Fruit fly (Drosophila melanogaster) whole organism, embryonic: Measurements from ENCODE around the gene amos.

Source experiments
- Abd-B ChIP-seq: fragments of 200-800 bp; sonication (Bioruptor generic); optimal IDR thresholded peaks from 2 replicates; lab custom pipeline; 2018; ENCODE audit warnings: missing biosample characterization, mild to moderate bottlenecking, missing genetic modification characterization, moderate library complexity
- Atf3 ChIP-seq: fragments of 200-800 bp; sonication (Bioruptor generic); optimal IDR thresholded peaks from 3 replicates; lab custom pipeline; 2016; ENCODE audit warnings: missing biosample characterization, missing genetic modification characterization
- Atf6 ChIP-seq: fragments of 200-800 bp; sonication (Bioruptor generic); IDR thresholded peaks from 2 replicates; pipeline ENCODE4 v1.3.6; 2022; ENCODE audit warnings: missing biosample characterization, missing genetic modification characterization
- C15 ChIP-seq: fragments of 200-800 bp; sonication (Bioruptor generic); IDR thresholded peaks from 3 replicates; pipeline ENCODE4 v1.3.6; 2022; ENCODE audit warnings: missing biosample characterization, missing genetic modification characterization
- CG10462 ChIP-seq: fragments of 200-800 bp; sonication (Bioruptor generic); optimal IDR thresholded peaks from 2 replicates; lab custom pipeline; 2016; ENCODE audit warnings: missing biosample characterization, missing genetic modification characterization
- CG10543 ChIP-seq: fragments of 200-800 bp; sonication (Bioruptor generic); optimal IDR thresholded peaks from 3 replicates; lab custom pipeline; 2017; ENCODE audit warnings: missing biosample characterization, mild to moderate bottlenecking, missing genetic modification characterization, moderate library complexity
- CG10565 ChIP-seq: fragments of 200-800 bp; sonication (Bioruptor generic); optimal IDR thresholded peaks from 3 replicates; lab custom pipeline; 2016; ENCODE audit warnings: missing biosample characterization, mild to moderate bottlenecking, missing genetic modification characterization
- CG10959 ChIP-seq: fragments of 200-800 bp; sonication (Bioruptor generic); IDR thresholded peaks from 2 replicates; pipeline ENCODE4 v1.3.6; 2022; ENCODE audit warnings: missing biosample characterization, missing genetic modification characterization
- CG11247 ChIP-seq: fragments of 200-800 bp; sonication (Bioruptor generic); IDR thresholded peaks from 2 replicates; pipeline ENCODE4 v1.3.6; 2022; ENCODE audit warnings: missing biosample characterization, missing genetic modification characterization
- CG11398 ChIP-seq: fragments of 200-800 bp; sonication (Bioruptor generic); optimal IDR thresholded peaks from 2 replicates; lab custom pipeline; 2016; ENCODE audit warnings: missing biosample characterization, missing genetic modification characterization
- CG11695 ChIP-seq: fragments of 200-800 bp; sonication (Bioruptor generic); IDR thresholded peaks from 3 replicates; pipeline ENCODE4 v1.3.6; 2022; ENCODE audit warnings: missing biosample characterization, missing genetic modification characterization
- CG12155 ChIP-seq: fragments of 200-800 bp; sonication (Bioruptor generic); optimal IDR thresholded peaks from 3 replicates; lab custom pipeline; 2016; ENCODE audit warnings: missing biosample characterization, missing genetic modification characterization
- CG1233 ChIP-seq: fragments of 200-800 bp; sonication (Bioruptor generic); optimal IDR thresholded peaks from 4 replicates; lab custom pipeline; 2018; ENCODE audit warnings: missing biosample characterization, mild to moderate bottlenecking, missing genetic modification characterization
- CG13775 ChIP-seq: fragments of 200-800 bp; sonication (Bioruptor generic); optimal IDR thresholded peaks from 3 replicates; lab custom pipeline; 2017; ENCODE audit warnings: missing biosample characterization, mild to moderate bottlenecking, missing genetic modification characterization
- CG17802 ChIP-seq: fragments of 200-800 bp; sonication (Bioruptor generic); optimal IDR thresholded peaks from 2 replicates; lab custom pipeline; 2018; ENCODE audit warnings: missing biosample characterization, mild to moderate bottlenecking, missing genetic modification characterization, moderate library complexity
- CG2116 ChIP-seq: fragments of 200-800 bp; sonication (Bioruptor generic); optimal IDR thresholded peaks from 3 replicates; lab custom pipeline; 2018; ENCODE audit warnings: missing biosample characterization, mild to moderate bottlenecking, missing genetic modification characterization
- CG2129 ChIP-seq: fragments of 200-800 bp; sonication (Bioruptor generic); IDR thresholded peaks from 2 replicates; pipeline ENCODE4 v1.3.6; 2022; ENCODE audit warnings: missing biosample characterization, missing genetic modification characterization; ENCODE audit not compliant: partially characterized antibody
- CG2678 ChIP-seq: fragments of 200-800 bp; sonication (Bioruptor generic); optimal IDR thresholded peaks from 3 replicates; lab custom pipeline; 2019; ENCODE audit warnings: missing biosample characterization, mild to moderate bottlenecking, missing genetic modification characterization, moderate library complexity
- CG31224 ChIP-seq: fragments of 200-800 bp; sonication (Bioruptor generic); IDR thresholded peaks from 2 replicates; pipeline ENCODE4 v1.3.6; 2022; ENCODE audit warnings: missing biosample characterization, missing genetic modification characterization
- CG33557 ChIP-seq: fragments of 200-800 bp; sonication (Bioruptor generic); optimal IDR thresholded peaks from 2 replicates; lab custom pipeline; 2019; ENCODE audit warnings: missing biosample characterization, mild to moderate bottlenecking, missing genetic modification characterization, moderate library complexity
- CG3847 ChIP-seq: fragments of 200-800 bp; sonication (Bioruptor generic); IDR thresholded peaks from 2 replicates; pipeline ENCODE4 v1.3.6; 2022; ENCODE audit warnings: missing biosample characterization, missing genetic modification characterization
- CG4707 ChIP-seq: fragments of 200-800 bp; sonication (Bioruptor generic); optimal IDR thresholded peaks from 2 replicates; lab custom pipeline; 2018; ENCODE audit warnings: missing biosample characterization, mild to moderate bottlenecking, missing genetic modification characterization, moderate library complexity
- CG6175 ChIP-seq: fragments of 200-800 bp; sonication (Bioruptor generic); IDR thresholded peaks from 3 replicates; pipeline ENCODE4 v1.3.6; 2022; ENCODE audit warnings: missing biosample characterization, missing genetic modification characterization
- CG7928 ChIP-seq: fragments of 200-800 bp; sonication (Bioruptor generic); optimal IDR thresholded peaks from 2 replicates; lab custom pipeline; 2017; ENCODE audit warnings: missing biosample characterization, mild to moderate bottlenecking, missing genetic modification characterization
- CG8388 ChIP-seq: fragments of 200-800 bp; sonication (Bioruptor generic); optimal IDR thresholded peaks from 2 replicates; lab custom pipeline; 2019; ENCODE audit warnings: missing biosample characterization, mild to moderate bottlenecking, missing genetic modification characterization, moderate library complexity
- CG8478 ChIP-seq: fragments of >200 bp; optimal IDR thresholded peaks from 2 replicates; lab custom pipeline; 2018
- CG8924 ChIP-seq: fragments of 200-800 bp; optimal IDR thresholded peaks from 3 replicates; lab custom pipeline; 2019; ENCODE audit warnings: missing biosample characterization, mild to moderate bottlenecking, missing genetic modification characterization, moderate library complexity
- Dip2 ChIP-seq: fragments of 200-800 bp; sonication (Bioruptor generic); IDR thresholded peaks from 2 replicates; pipeline ENCODE4 v1.3.6; 2022; ENCODE audit warnings: missing biosample characterization, missing genetic modification characterization
- Dip3 ChIP-seq: fragments of 200-800 bp; sonication (Bioruptor generic); optimal IDR thresholded peaks from 3 replicates; lab custom pipeline; 2016; ENCODE audit warnings: missing biosample characterization, missing genetic modification characterization
- Dp ChIP-seq: fragments of 200-800 bp; sonication (Bioruptor generic); optimal IDR thresholded peaks from 2 replicates; lab custom pipeline; 2018; ENCODE audit warnings: missing biosample characterization, mild to moderate bottlenecking, missing genetic modification characterization, moderate library complexity
- E2f1 ChIP-seq: fragments of 200-800 bp; sonication (Bioruptor generic); IDR thresholded peaks from 2 replicates; pipeline ENCODE4 v1.3.6; 2022; ENCODE audit warnings: missing biosample characterization, missing genetic modification characterization
- HLH3B ChIP-seq: fragments of 200-800 bp; sonication (Bioruptor generic); IDR thresholded peaks from 2 replicates; pipeline ENCODE4 v1.3.6; 2022; ENCODE audit warnings: missing biosample characterization, missing genetic modification characterization
- HmgZ ChIP-seq: fragments of 200-800 bp; sonication (Bioruptor generic); optimal IDR thresholded peaks from 2 replicates; lab custom pipeline; 2018; ENCODE audit warnings: missing biosample characterization, mild to moderate bottlenecking, missing genetic modification characterization
- Hsf ChIP-seq: fragments of 200-800 bp; sonication (Bioruptor generic); optimal IDR thresholded peaks from 3 replicates; lab custom pipeline; 2016; ENCODE audit warnings: missing biosample characterization, missing genetic modification characterization
- Rx ChIP-seq: fragments of 200-800 bp; sonication (Bioruptor generic); IDR thresholded peaks from 2 replicates; pipeline ENCODE4 v1.3.6; 2022; ENCODE audit warnings: missing biosample characterization, missing genetic modification characterization
- Sin3A ChIP-seq: fragments of >200 bp; optimal IDR thresholded peaks from 2 replicates; lab custom pipeline; 2018
- Taf1 ChIP-seq: fragments of 200-800 bp; sonication (Bioruptor generic); IDR thresholded peaks from 2 replicates; pipeline ENCODE4 v1.3.6; 2022; ENCODE audit warnings: missing biosample characterization, missing genetic modification characterization
- Xrp1 ChIP-seq: fragments of 200-800 bp; sonication (Bioruptor generic); IDR thresholded peaks from 2 replicates; pipeline ENCODE4 v1.3.6; 2022; ENCODE audit warnings: missing biosample characterization, missing genetic modification characterization
- ac ChIP-seq: fragments of 200-800 bp; sonication (Bioruptor generic); optimal IDR thresholded peaks from 3 replicates; lab custom pipeline; 2017; ENCODE audit warnings: missing biosample characterization, mild to moderate bottlenecking, missing genetic modification characterization
- bowl ChIP-seq: fragments of 200-800 bp; sonication (Bioruptor generic); IDR thresholded peaks from 2 replicates; pipeline ENCODE4 v1.3.6; 2022; ENCODE audit warnings: missing biosample characterization, missing genetic modification characterization
- ewg ChIP-seq: fragments of 200-800 bp; sonication (Bioruptor generic); optimal IDR thresholded peaks from 3 replicates; lab custom pipeline; 2017; ENCODE audit warnings: mild to moderate bottlenecking, missing biosample characterization, missing genetic modification reagents, missing genetic modification characterization
- exex ChIP-seq: fragments of 200-800 bp; sonication (Bioruptor generic); optimal IDR thresholded peaks from 4 replicates; lab custom pipeline; 2018; ENCODE audit warnings: missing biosample characterization, mild to moderate bottlenecking, missing genetic modification characterization, moderate library complexity
- kay ChIP-seq: fragments of 200-800 bp; sonication (Bioruptor generic); optimal IDR thresholded peaks from 2 replicates; lab custom pipeline; 2016; ENCODE audit warnings: missing biosample characterization, missing genetic modification characterization
- mirr ChIP-seq: fragments of 200-800 bp; sonication (Bioruptor generic); optimal IDR thresholded peaks from 3 replicates; lab custom pipeline; 2018; ENCODE audit warnings: missing biosample characterization, mild to moderate bottlenecking, missing genetic modification characterization
- pita ChIP-seq: fragments of 200-800 bp; sonication (Bioruptor generic); optimal IDR thresholded peaks from 2 replicates; lab custom pipeline; 2017; ENCODE audit warnings: missing biosample characterization, mild to moderate bottlenecking, missing genetic modification characterization
- sens-2 ChIP-seq: fragments of 200-800 bp; sonication (Bioruptor generic); IDR thresholded peaks from 2 replicates; pipeline ENCODE4 v1.3.6; 2022; ENCODE audit warnings: missing biosample characterization, missing genetic modification characterization
- ssp ChIP-seq: fragments of 200-800 bp; sonication (Bioruptor generic); IDR thresholded peaks from 2 replicates; pipeline ENCODE4 v1.3.6; 2022; ENCODE audit warnings: missing biosample characterization, missing genetic modification characterization

The amos gene

dm6 chr2L:18617003-18617402 lies 20.3 kb upstream of the amos start, which contains the start of gene MESR3 (continued):
- TF ChIP-seq HLH3B (GFP tag; lab: Robert Waterston, UW) (peak; percentile 72; the same call in 1 of the 2 replicates), mirr (GFP tag; lab: Kevin White, UChicago) (peak; percentile 87), CG8388 (GFP tag; lab: Kevin White, UChicago) (peak; percentile 78), Abd-B (GFP tag; lab: Kevin White, UChicago) (no peak), CG10959 (0 out of 2 replicates have a peak, but pooled peaks have one; percentile 6), CG7928 (no peak), ac (GFP tag; lab: Kevin White, UChicago) (no peak), Dp (GFP tag; lab: Kevin White, UChicago) (no peak), exex (peak; percentile 66), kay (GFP tag; lab: Kevin White, UChicago) (peak; percentile 25), CG1233 (GFP tag; lab: Kevin White, UChicago) (peak; percentile 81), CG2116 (GFP tag; lab: Kevin White, UChicago) (peak; percentile 29), Dip3 (GFP tag; lab: Kevin White, UChicago) (no peak), CG6175 (GFP tag; lab: Robert Waterston, UW) (0 out of 3 replicates have a peak, but pooled peaks have one; percentile 9), ssp (GFP tag; lab: Robert Waterston, UW) (no peak), pita (GFP tag; lab: Kevin White, UChicago) (no peak), CG3847 (peak; percentile 51), CG4707 (GFP tag; lab: Kevin White, UChicago) (peak; percentile 48), Sin3A (lab: Kevin White, UChicago) (no peak), Hsf (GFP tag; lab: Kevin White, UChicago) (no peak), Atf3 (GFP tag; lab: Kevin White, UChicago) (no peak), Dip2 (GFP tag; lab: Robert Waterston, UW) (no peak), CG8478 (lab: Kevin White, UChicago) (no peak), CG10462 (GFP tag; lab: Kevin White, UChicago) (peak; percentile 27), ewg (GFP tag; lab: Kevin White, UChicago) (peak; percentile 19), CG11695 (GFP tag; lab: Robert Waterston, UW) (peak; percentile 74), Taf1 (GFP tag; lab: Robert Waterston, UW) (peak; percentile 51; the same call in 1 of the 2 replicates), sens-2 (GFP tag; lab: Robert Waterston, UW) (no peak), CG10543 (peak; percentile 47), CG2678 (tag; lab: Kevin White, UChicago) (peak; percentile 89), E2f1 (peak; percentile 84), CG17802 (no peak), CG31224 (peak; percentile 74), bowl (no peak), CG10565 (no peak), Rx (GFP tag; lab: Robert Waterston, UW) (no peak; the same call in 1 of the 2 replicates), CG8924 (tag; lab: Kevin White, UChicago) (peak; percentile 77), C15 (GFP tag; lab: Robert Waterston, UW) (no peak), CG11247 (GFP tag; lab: Robert Waterston, UW) (no peak), CG12155 (GFP tag; lab: Kevin White, UChicago) (no peak), CG11398 (no peak), CG2129 (GFP tag; lab: Robert Waterston, UW) (no peak), CG33557 (GFP tag; lab: Kevin White, UChicago) (peak; percentile 17), Atf6 (GFP tag; lab: Robert Waterston, UW) (peak; percentile 75), HmgZ (tag; lab: Kevin White, UChicago) (peak; percentile 44), CG13775 (GFP tag; lab: Kevin White, UChicago) (peak; percentile 31), Xrp1 (GFP tag; lab: Robert Waterston, UW) (peak; percentile 90)
- TF ChIP-seq, all 482 proteins: peak for 266
